Worm (Caenorhabditis elegans) whole organism, L1 larva: ENCODE results near the gene lips-1.

ENCODE experiments used
- C04F5.9 ChIP-seq: sonication (generic microtip); optimal IDR thresholded peaks from 2 replicates; lab custom pipeline; 2016; ENCODE audit warnings: missing genetic modification characterization, missing compliant biosample characterization
- F16B12.6 ChIP-seq: fragments of 150-350 bp; optimal IDR thresholded peaks from 2 replicates; lab custom pipeline; 2014; ENCODE audit warnings: missing biosample characterization, missing genetic modification characterization
- Y116A8C.19 ChIP-seq: sonication (generic microtip); optimal IDR thresholded peaks from 2 replicates; lab custom pipeline; 2016; ENCODE audit warnings: missing compliant biosample characterization, missing genetic modification characterization, borderline replicate concordance
- aha-1 ChIP-seq: fragments of 150-350 bp; optimal IDR thresholded peaks from 2 replicates; lab custom pipeline; 2014; ENCODE audit warnings: missing biosample characterization, missing genetic modification characterization
- alr-1 ChIP-seq: fragments of 200-800 bp; sonication (Bioruptor generic); optimal IDR thresholded peaks from 2 replicates; lab custom pipeline; 2018; ENCODE audit warnings: borderline replicate concordance, mild to moderate bottlenecking, missing genetic modification characterization, missing compliant biosample characterization
- ama-1 ChIP-seq: fragments of 150-350 bp; optimal IDR thresholded peaks from 2 replicates; lab custom pipeline; 2014
- blmp-1 ChIP-seq: fragments of 150-350 bp; optimal IDR thresholded peaks from 2 replicates; lab custom pipeline; 2014; ENCODE audit warnings: missing biosample characterization, missing genetic modification characterization
- ceh-82 ChIP-seq, 3 experiments: fragments of 150-350 bp in 1 of 3; sonication (generic microtip) in 2 of 3; optimal IDR thresholded peaks; 2 replicates each; lab custom pipeline; 2014 to 2017; ENCODE audit warnings: missing biosample characterization in 3 of 3, missing genetic modification characterization in 3 of 3
- ces-1 ChIP-seq: fragments of 150-350 bp; optimal IDR thresholded peaks from 2 replicates; lab custom pipeline; 2014; ENCODE audit warnings: missing biosample characterization, missing genetic modification reagents, missing genetic modification characterization
- dpl-1 ChIP-seq, 3 experiments: fragments of 150-350 bp in 2 of 3; sonication (generic microtip) in 1 of 3; optimal IDR thresholded peaks; 2 replicates each; lab custom pipeline; 2014 to 2017; ENCODE audit warnings: missing biosample characterization in 3 of 3, missing genetic modification characterization in 3 of 3, missing genetic modification reagents in 3 of 3
- dsc-1 ChIP-seq: sonication (generic microtip); optimal IDR thresholded peaks from 2 replicates; lab custom pipeline; 2016; ENCODE audit warnings: mild to moderate bottlenecking, missing genetic modification characterization, missing compliant biosample characterization
- efl-1 ChIP-seq, 4 experiments: fragments of 150-350 bp; optimal IDR thresholded peaks in 3 of 4; peaks in 1 of 4; 1 replicate in 1 of 4; 2 replicates in 3 of 4; lab custom pipeline; 2014; ENCODE audit warnings: missing biosample characterization in 2 of 4, missing genetic modification characterization in 2 of 4, missing genetic modification reagents in 2 of 4
- efl-3 ChIP-seq: fragments of 200-800 bp; sonication (Bioruptor generic); optimal IDR thresholded peaks from 2 replicates; lab custom pipeline; 2018; ENCODE audit warnings: mild to moderate bottlenecking, missing genetic modification characterization, missing compliant biosample characterization
- elt-3 ChIP-seq, 6 experiments: fragments of 150-350 bp in 1 of 6; sonication (generic microtip); optimal IDR thresholded peaks; 2 replicates each; lab custom pipeline; 2017 to 2018; ENCODE audit warnings: missing biosample characterization in 6 of 6, missing genetic modification characterization in 6 of 6, inconsistent platforms in 1 of 6
- fkh-10 ChIP-seq: sonication (generic microtip); optimal IDR thresholded peaks from 2 replicates; lab custom pipeline; 2017; ENCODE audit warnings: missing biosample characterization, missing genetic modification reagents, missing genetic modification characterization
- fkh-8 ChIP-seq: sonication (generic microtip); optimal IDR thresholded peaks from 2 replicates; lab custom pipeline; 2016; ENCODE audit warnings: mild to moderate bottlenecking, missing genetic modification characterization, missing compliant biosample characterization
- grh-1 ChIP-seq: fragments of 200-800 bp; sonication (Bioruptor generic); IDR thresholded peaks from 2 replicates; pipeline ENCODE4 v1.3.6; 2022; ENCODE audit warnings: missing genetic modification reagents, missing genetic modification characterization, missing compliant biosample characterization
- hpl-2 ChIP-seq: fragments of 150-350 bp; optimal IDR thresholded peaks from 2 replicates; lab custom pipeline; 2014; ENCODE audit warnings: missing biosample characterization, missing genetic modification reagents, missing genetic modification characterization
- irx-1 ChIP-seq: sonication (generic microtip); optimal IDR thresholded peaks from 2 replicates; lab custom pipeline; 2016; ENCODE audit warnings: missing genetic modification characterization, missing compliant biosample characterization
- isw-1 ChIP-seq: fragments of 200-800 bp; sonication (Bioruptor generic); IDR thresholded peaks from 2 replicates; pipeline ENCODE4 v1.3.6; 2022; ENCODE audit warnings: missing genetic modification characterization, missing compliant biosample characterization
- lin-13 ChIP-seq: fragments of 150-350 bp; optimal IDR thresholded peaks from 2 replicates; lab custom pipeline; 2014; ENCODE audit warnings: missing biosample characterization, missing genetic modification reagents, missing genetic modification characterization
- lin-14 ChIP-seq: fragments of 200-800 bp; sonication (Bioruptor generic); optimal IDR thresholded peaks from 2 replicates; lab custom pipeline; 2018; ENCODE audit warnings: mild to moderate bottlenecking, missing genetic modification characterization, moderate library complexity, missing compliant biosample characterization
- lin-35 ChIP-seq, 2 experiments: fragments of 150-350 bp; optimal IDR thresholded peaks; 2 replicates each; lab custom pipeline; 2014; ENCODE audit warnings: missing biosample characterization in 2 of 2, missing genetic modification characterization in 2 of 2, missing genetic modification reagents in 2 of 2
- lir-3 ChIP-seq: sonication (generic microtip); optimal IDR thresholded peaks from 2 replicates; lab custom pipeline; 2016; ENCODE audit warnings: mild to moderate bottlenecking, missing genetic modification characterization, moderate library complexity, missing compliant biosample characterization; ENCODE audit not compliant: poor library complexity
- lsy-2 ChIP-seq, 2 experiments: fragments of 150-350 bp; optimal IDR thresholded peaks; 2 replicates each; lab custom pipeline; 2014; ENCODE audit warnings: missing biosample characterization in 2 of 2, missing genetic modification characterization in 2 of 2
- mab-9 ChIP-seq: fragments of 200-800 bp; sonication (Bioruptor generic); IDR thresholded peaks from 2 replicates; pipeline ENCODE4 v1.3.6; 2022; ENCODE audit warnings: missing genetic modification reagents, missing genetic modification characterization, missing compliant biosample characterization
- mdl-1 ChIP-seq, 2 experiments: fragments of 150-350 bp; optimal IDR thresholded peaks; 2 replicates each; lab custom pipeline; 2014 to 2017; ENCODE audit warnings: missing biosample characterization in 2 of 2, missing genetic modification characterization in 2 of 2, inconsistent platforms in 1 of 2
- mep-1 ChIP-seq: fragments of 150-350 bp; optimal IDR thresholded peaks from 2 replicates; lab custom pipeline; 2014; ENCODE audit warnings: missing biosample characterization, missing genetic modification characterization
- nhr-12 ChIP-seq: sonication (generic microtip); optimal IDR thresholded peaks from 2 replicates; lab custom pipeline; 2017; ENCODE audit warnings: missing biosample characterization, missing genetic modification characterization
- nhr-19 ChIP-seq: fragments of 200-800 bp; sonication (Bioruptor generic); conservative IDR thresholded peaks from 2 replicates; pipeline ENCODE4 v1.3.6; 2022; ENCODE audit warnings: missing genetic modification characterization, missing compliant biosample characterization
- nhr-20 ChIP-seq: sonication (generic microtip); optimal IDR thresholded peaks from 2 replicates; lab custom pipeline; 2016; ENCODE audit warnings: mild to moderate bottlenecking, missing genetic modification characterization, missing compliant biosample characterization
- nhr-237 ChIP-seq: fragments of 150-350 bp; optimal IDR thresholded peaks from 2 replicates; lab custom pipeline; 2014; ENCODE audit warnings: missing biosample characterization, missing genetic modification characterization
- nhr-28 ChIP-seq: fragments of 150-350 bp; optimal IDR thresholded peaks from 2 replicates; lab custom pipeline; 2014; ENCODE audit warnings: missing biosample characterization, missing genetic modification characterization
- nhr-47 ChIP-seq: sonication (generic microtip); optimal IDR thresholded peaks from 2 replicates; lab custom pipeline; 2016; ENCODE audit warnings: mild to moderate bottlenecking, missing genetic modification characterization, moderate library complexity, missing compliant biosample characterization
- nhr-71 ChIP-seq: sonication (generic microtip); optimal IDR thresholded peaks from 2 replicates; lab custom pipeline; 2016; ENCODE audit warnings: mild to moderate bottlenecking, missing genetic modification characterization, moderate library complexity, missing compliant biosample characterization
- nhr-77 ChIP-seq: fragments of 150-350 bp; optimal IDR thresholded peaks from 2 replicates; lab custom pipeline; 2014; ENCODE audit warnings: missing biosample characterization, missing genetic modification characterization
- nhr-85 ChIP-seq: sonication (generic microtip); peaks from one replicate; lab custom pipeline; 2016; ENCODE audit warnings: missing genetic modification characterization, inconsistent platforms, missing compliant biosample characterization
- rnt-1 ChIP-seq: sonication (generic microtip); optimal IDR thresholded peaks from 2 replicates; lab custom pipeline; 2016; ENCODE audit warnings: mild to moderate bottlenecking, missing genetic modification characterization, moderate library complexity, missing compliant biosample characterization
- skn-1 ChIP-seq: fragments of 150-350 bp; optimal IDR thresholded peaks from 2 replicates; lab custom pipeline; 2014; ENCODE audit warnings: missing biosample characterization, missing genetic modification characterization
- snu-23 ChIP-seq: sonication (generic microtip); optimal IDR thresholded peaks from 2 replicates; lab custom pipeline; 2016; ENCODE audit warnings: missing genetic modification characterization, missing compliant biosample characterization
- sptf-1 ChIP-seq: fragments of 150-350 bp; optimal IDR thresholded peaks from 2 replicates; lab custom pipeline; 2014; ENCODE audit warnings: missing biosample characterization, missing genetic modification characterization
- tbx-2 ChIP-seq: sonication (generic microtip); optimal IDR thresholded peaks from 2 replicates; lab custom pipeline; 2016; ENCODE audit warnings: missing genetic modification characterization, missing compliant biosample characterization
- unc-130 ChIP-seq: fragments of 150-350 bp; optimal IDR thresholded peaks from 2 replicates; lab custom pipeline; 2017; ENCODE audit warnings: missing biosample characterization, missing genetic modification characterization, inconsistent platforms
- unc-30 ChIP-seq: sonication (generic microtip); optimal IDR thresholded peaks from 2 replicates; lab custom pipeline; 2017; ENCODE audit warnings: missing biosample characterization, missing genetic modification characterization
- unc-86 ChIP-seq: sonication (generic microtip); optimal IDR thresholded peaks from 2 replicates; lab custom pipeline; 2016; ENCODE audit warnings: missing genetic modification characterization, missing compliant biosample characterization
- vab-15 ChIP-seq: sonication (generic microtip); optimal IDR thresholded peaks from 2 replicates; lab custom pipeline; 2017; ENCODE audit warnings: missing genotype, mild to moderate bottlenecking, missing genetic modification characterization, missing compliant biosample characterization
- zag-1 ChIP-seq: fragments of 150-350 bp; optimal IDR thresholded peaks from 2 replicates; lab custom pipeline; 2014; ENCODE audit warnings: missing biosample characterization, missing genetic modification characterization
- zip-4 ChIP-seq: fragments of 200-800 bp; sonication (Bioruptor generic); optimal IDR thresholded peaks from 2 replicates; lab custom pipeline; 2018; ENCODE audit warnings: mild to moderate bottlenecking, missing genetic modification characterization, moderate library complexity, missing compliant biosample characterization
- ztf-4 ChIP-seq: fragments of 150-350 bp; optimal IDR thresholded peaks from 2 replicates; lab custom pipeline; 2014; ENCODE audit warnings: missing biosample characterization, missing genetic modification characterization

Gene lips-1

DNA sequence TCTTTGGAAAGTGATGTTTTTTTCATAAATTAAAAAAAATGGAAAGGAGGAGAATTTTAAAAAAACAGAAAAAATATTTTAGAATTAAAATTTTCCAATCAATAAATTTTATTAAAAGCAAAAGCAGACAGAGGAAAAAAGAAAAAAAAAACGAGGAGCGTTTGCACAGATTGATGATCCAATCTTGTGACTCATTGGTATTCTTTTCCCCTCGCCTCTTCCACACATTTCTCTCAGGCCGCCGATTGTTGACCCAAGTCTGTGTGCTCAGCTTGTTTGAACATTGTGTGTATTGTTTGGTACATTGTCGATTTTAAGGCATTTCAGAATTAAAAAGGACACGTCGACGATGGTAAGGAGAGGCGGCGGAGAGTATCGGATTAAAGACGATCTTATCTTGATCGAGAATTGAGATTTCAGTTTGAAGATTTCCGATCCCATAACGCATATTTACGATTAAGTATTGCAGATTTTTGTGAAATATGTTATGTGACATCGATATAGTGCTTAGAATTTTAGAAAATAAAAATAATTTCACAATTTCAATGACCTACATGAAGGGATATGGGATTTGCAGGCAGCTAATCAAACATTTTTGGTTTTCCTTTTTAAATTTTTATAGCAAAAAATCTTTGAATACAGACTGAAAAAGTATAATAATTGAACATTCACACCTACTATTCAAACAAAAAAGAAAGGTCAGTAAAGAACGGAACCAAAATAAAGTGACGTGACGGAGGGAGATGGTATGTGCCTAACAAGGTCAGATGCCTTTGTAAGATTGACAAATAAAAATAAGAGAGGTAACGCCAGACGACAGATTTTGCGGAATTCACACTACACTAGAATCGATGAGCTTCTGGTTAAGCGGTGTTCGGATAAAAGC, 23.3 kb downstream of the lips-1 start:
- TF ChIP-seq rnt-1 (tag; lab: Kevin White, UChicago) (peak; percentile 7), sptf-1 (tag; lab: Kevin White, UChicago) (no peak), efl-1 (optimal IDR thresholded peaks at IDR 0.05; lab: Kevin White, UChicago) (no peak), efl-1 (GFP tag; optimal IDR thresholded peaks at IDR 0.05 in 1 of 2; lab: Kevin White, UChicago) (peak in 1 of 2 experiments; percentile 72), aha-1 (tag; lab: Kevin White, UChicago) (no peak), lsy-2 (tag; optimal IDR thresholded peaks at IDR 0.05; lab: Kevin White, UChicago) (peak in 1 of 2 experiments; percentile 20), dsc-1 (peak; percentile 43), nhr-77 (no peak), tbx-2 (no peak), ces-1 (GFP tag; lab: Kevin White, UChicago) (no peak), nhr-71 (tag; lab: Kevin White, UChicago) (peak; percentile 18), lin-14 (GFP tag; lab: Kevin White, UChicago) (peak; percentile 61), Y116A8C.19 (tag; lab: Kevin White, UChicago) (no peak), nhr-20 (peak; percentile 31), nhr-85 (tag; lab: Kevin White, UChicago) (peak; percentile 82), efl-3 (GFP tag; lab: Kevin White, UChicago) (peak; percentile 1), snu-23 (GFP tag; lab: Kevin White, UChicago) (peak; percentile 6), nhr-19 (peak; percentile 25; the same call in 1 of the 2 replicates)

ce11 chrX:12516482-12516826, 23.9 kb downstream of the lips-1 start:
- no peak for TF ChIP-seq elt-3 (tag; optimal IDR thresholded peaks at IDR 0.05; lab: Kevin White, UChicago)
- TF ChIP-seq nhr-71 (tag; lab: Kevin White, UChicago), result peak; percentile 81
- no peak for TF ChIP-seq mdl-1 (tag; optimal IDR thresholded peaks at IDR 0.05; lab: Kevin White, UChicago)
- TF ChIP-seq fkh-10 (GFP tag; lab: Kevin White, UChicago), result no peak
- TF ChIP-seq nhr-85 (tag; lab: Kevin White, UChicago), result peak; percentile 53
- no peak for TF ChIP-seq grh-1 (GFP tag; lab: Robert Waterston, UW)
- no peak for TF ChIP-seq nhr-237 (tag; lab: Kevin White, UChicago)
- no peak for TF ChIP-seq blmp-1 (tag; lab: Kevin White, UChicago)
- TF ChIP-seq mab-9, result no peak
- TF ChIP-seq zag-1 (tag; lab: Kevin White, UChicago), result no peak
- TF ChIP-seq nhr-77, result no peak
- TF ChIP-seq dpl-1 (GFP tag; optimal IDR thresholded peaks at IDR 0.05; lab: Kevin White, UChicago), result no peak
- peak; percentile 19 for TF ChIP-seq dsc-1
- no peak for TF ChIP-seq lin-13 (GFP tag; lab: Kevin White, UChicago)
- TF ChIP-seq rnt-1 (tag; lab: Kevin White, UChicago), result no peak
- no peak for TF ChIP-seq alr-1 (tag; lab: Kevin White, UChicago)
- no peak for TF ChIP-seq irx-1
- TF ChIP-seq nhr-47 (tag; lab: Kevin White, UChicago), result peak; percentile 75
- no peak for TF ChIP-seq vab-15 (tag; lab: Kevin White, UChicago)
- no peak for TF ChIP-seq efl-1 (optimal IDR thresholded peaks at IDR 0.05; lab: Kevin White, UChicago)
- no peak for TF ChIP-seq efl-1 (GFP tag; optimal IDR thresholded peaks at IDR 0.05 in 1 of 2; lab: Kevin White, UChicago)
- TF ChIP-seq ama-1 (lab: Kevin White, UChicago), result no peak
- TF ChIP-seq C04F5.9 (tag; lab: Kevin White, UChicago), result no peak
- no peak for TF ChIP-seq unc-30
- TF ChIP-seq lir-3 (tag; lab: Kevin White, UChicago), result no peak
- TF ChIP-seq lin-35 (GFP tag; optimal IDR thresholded peaks at IDR 0.05; lab: Kevin White, UChicago), result no peak
- TF ChIP-seq fkh-8, result peak; percentile 90
- no peak for TF ChIP-seq lsy-2 (tag; optimal IDR thresholded peaks at IDR 0.05; lab: Kevin White, UChicago)
- no peak for TF ChIP-seq nhr-28 (tag; lab: Kevin White, UChicago)
- TF ChIP-seq ztf-4 (tag; lab: Kevin White, UChicago), result no peak
- no peak for TF ChIP-seq mep-1 (tag; lab: Kevin White, UChicago)
- TF ChIP-seq nhr-12 (tag; lab: Kevin White, UChicago), result no peak
- no peak for TF ChIP-seq ceh-82 (tag; optimal IDR thresholded peaks at IDR 0.05; lab: Kevin White, UChicago)
- TF ChIP-seq unc-130 (tag; lab: Kevin White, UChicago), result no peak
- no peak for TF ChIP-seq isw-1 (GFP tag; lab: Robert Waterston, UW)
- TF ChIP-seq skn-1 (tag; lab: Kevin White, UChicago), result no peak
- no peak for TF ChIP-seq F16B12.6 (tag; lab: Kevin White, UChicago)
- no peak for TF ChIP-seq zip-4 (GFP tag; lab: Kevin White, UChicago)
- TF ChIP-seq hpl-2 (GFP tag; lab: Kevin White, UChicago), result no peak
- no peak for TF ChIP-seq unc-86 (tag; lab: Kevin White, UChicago)
